Fruit fly (Drosophila melanogaster): ENCODE results near the gene CG12084.
A peak's percentile ranks its signal among the peaks of the same experiment; 100 is the strongest.

CG12084 gene

DNA sequence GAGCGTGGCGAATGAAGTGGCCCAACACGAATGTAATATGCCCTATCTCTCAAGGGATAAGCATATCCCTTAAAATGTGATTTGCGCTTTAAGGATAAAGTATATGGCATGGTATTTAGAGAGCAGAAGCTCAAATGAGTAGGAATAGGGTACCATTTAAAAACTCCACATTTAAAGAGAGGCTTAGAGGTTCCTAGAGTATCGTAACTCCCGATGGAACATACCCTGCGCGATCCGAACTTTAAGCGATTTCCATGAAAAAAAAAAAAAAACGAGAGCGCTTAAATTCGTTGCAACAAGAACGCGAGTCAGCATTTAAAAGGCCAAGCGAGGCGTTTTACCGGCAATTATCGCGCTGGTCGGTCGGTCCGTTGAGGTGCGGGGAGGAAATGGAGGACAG is 39.2 kb downstream of the CG12084 start:
- TF ChIP-seq salr (GFP tag; optimal IDR thresholded peaks at IDR 0.05) (no peak), fd85E (GFP tag; optimal IDR thresholded peaks at IDR 0.05) (no peak), CG6163 (GFP tag; IDR thresholded peaks at IDR 0.05) (no peak), Sox15 (GFP tag; optimal IDR thresholded peaks at IDR 0.05) (peak; percentile 51), CG15336 (GFP tag; IDR thresholded peaks at IDR 0.05) (no peak), CG16779 (tag; optimal IDR thresholded peaks at IDR 0.05) (no peak), CG8319 (GFP tag; optimal IDR thresholded peaks at IDR 0.05) (peak; percentile 12), eg (GFP tag; IDR thresholded peaks at IDR 0.05) (no peak), esn (GFP tag; optimal IDR thresholded peaks at IDR 0.05) (peak; percentile 77), CG3919 (GFP tag; optimal IDR thresholded peaks at IDR 0.05) (peak; percentile 20), CG10669 (GFP tag; optimal IDR thresholded peaks at IDR 0.05) (no peak), Ets21C (GFP tag; optimal IDR thresholded peaks at IDR 0.05) (peak; percentile 51), Lpt (GFP tag; optimal IDR thresholded peaks at IDR 0.05) (no peak), Eip78C (GFP tag) (peak; percentile 89), OdsH (GFP tag; optimal IDR thresholded peaks at IDR 0.05) (peak; percentile 32), Smox (GFP tag; optimal IDR thresholded peaks at IDR 0.05) (peak; percentile 69), CG9139 (GFP tag; optimal IDR thresholded peaks at IDR 0.05) (no peak), CG6854 (GFP tag; optimal IDR thresholded peaks at IDR 0.05) (no peak), cyc (GFP tag; optimal IDR thresholded peaks at IDR 0.05) (peak; percentile 41), dsx (GFP tag; optimal IDR thresholded peaks at IDR 0.05; ENCODE audit: poor library complexity, severe bottlenecking) (no peak), Eip93F (GFP tag; optimal IDR thresholded peaks at IDR 0.05) (no peak), Sox14 (GFP tag; optimal IDR thresholded peaks at IDR 0.05) (peak; percentile 54), fkh (GFP tag; optimal IDR thresholded peaks at IDR 0.05) (no peak), achi (GFP tag; optimal IDR thresholded peaks at IDR 0.05) (no peak), CG31627 (GFP tag; optimal IDR thresholded peaks at IDR 0.05) (peak; percentile 68), Hr4 (GFP tag; optimal IDR thresholded peaks at IDR 0.05) (no peak), CG1621 (tag; optimal IDR thresholded peaks at IDR 0.05) (no peak), net (GFP tag; optimal IDR thresholded peaks at IDR 0.05) (peak; percentile 41), Ets96B (tag; optimal IDR thresholded peaks at IDR 0.05) (no peak), CG3032 (tag; optimal IDR thresholded peaks at IDR 0.05) (no peak), CG32006 (GFP tag; optimal IDR thresholded peaks at IDR 0.05) (no peak), svp (GFP tag) (peak; percentile 88), dac (GFP tag; optimal IDR thresholded peaks at IDR 0.05) (no peak), Met (GFP tag; optimal IDR thresholded peaks at IDR 0.05) (peak; percentile 77), Hr39 (GFP tag; optimal IDR thresholded peaks at IDR 0.05) (peak; percentile 75), CG6276 (GFP tag; optimal IDR thresholded peaks at IDR 0.05) (no peak), spab (GFP tag; optimal IDR thresholded peaks at IDR 0.05) (no peak), CG8632 (GFP tag; optimal IDR thresholded peaks at IDR 0.05) (peak; percentile 34), ss (GFP tag; optimal IDR thresholded peaks at IDR 0.05) (peak in 1 of 2 experiments; percentile 35), Sox102F (GFP tag; optimal IDR thresholded peaks at IDR 0.05) (peak; percentile 46), CG34406 (GFP tag; optimal IDR thresholded peaks at IDR 0.05) (peak; percentile 50), Hr38 (GFP tag; optimal IDR thresholded peaks at IDR 0.05) (no peak), CG11902 (GFP tag; optimal IDR thresholded peaks at IDR 0.05) (peak; percentile 12), Eip75B (GFP tag; optimal IDR thresholded peaks at IDR 0.05) (peak; percentile 54), fd59A (GFP tag; optimal IDR thresholded peaks at IDR 0.05) (no peak), pdm3 (GFP tag; optimal IDR thresholded peaks at IDR 0.05) (peak; percentile 54), vri (GFP tag; optimal IDR thresholded peaks at IDR 0.05) (peak; percentile 18), CG6808 (GFP tag; optimal IDR thresholded peaks at IDR 0.05) (no peak), CG11294 (GFP tag; IDR thresholded peaks at IDR 0.05) (no peak), CG8119 (GFP tag; IDR thresholded peaks at IDR 0.05) (no peak), CG4318 (GFP tag; optimal IDR thresholded peaks at IDR 0.05) (no peak), CG11762 (GFP tag; optimal IDR thresholded peaks at IDR 0.05; ENCODE audit: insufficient read depth) (no peak), acj6 (GFP tag; optimal IDR thresholded peaks at IDR 0.05) (peak; percentile 32)

Measured in whole organism, prepupa.